Fruit fly (Drosophila melanogaster): ENCODE results near the gene CAH1.

dm6 chr2L:13773697-13774096, 29.7 kb upstream of the CAH1 start, which contains the start of gene CG43376:
- TF ChIP-seq ovo (GFP tag; optimal IDR thresholded peaks at IDR 0.05) (no peak), CG33017 (tag; optimal IDR thresholded peaks at IDR 0.05) (no peak), CG12768 (GFP tag; optimal IDR thresholded peaks at IDR 0.05) (no peak), CG14711 (tag; optimal IDR thresholded peaks at IDR 0.05) (no peak), Clk (GFP tag; optimal IDR thresholded peaks at IDR 0.05) (no peak), Hr96 (GFP tag; optimal IDR thresholded peaks at IDR 0.05) (no peak), CG11617 (GFP tag; optimal IDR thresholded peaks at IDR 0.05) (no peak), Crg-1 (GFP tag; optimal IDR thresholded peaks at IDR 0.05) (no peak), CG7045 (GFP tag; optimal IDR thresholded peaks at IDR 0.05) (no peak), CG7101 (tag; optimal IDR thresholded peaks at IDR 0.05) (no peak), pad (GFP tag; optimal IDR thresholded peaks at IDR 0.05) (no peak)

All from whole organism, adult.